Worm (Caenorhabditis elegans): ENCODE results near the gene E04F6.6.

Gene E04F6.6

DNA sequence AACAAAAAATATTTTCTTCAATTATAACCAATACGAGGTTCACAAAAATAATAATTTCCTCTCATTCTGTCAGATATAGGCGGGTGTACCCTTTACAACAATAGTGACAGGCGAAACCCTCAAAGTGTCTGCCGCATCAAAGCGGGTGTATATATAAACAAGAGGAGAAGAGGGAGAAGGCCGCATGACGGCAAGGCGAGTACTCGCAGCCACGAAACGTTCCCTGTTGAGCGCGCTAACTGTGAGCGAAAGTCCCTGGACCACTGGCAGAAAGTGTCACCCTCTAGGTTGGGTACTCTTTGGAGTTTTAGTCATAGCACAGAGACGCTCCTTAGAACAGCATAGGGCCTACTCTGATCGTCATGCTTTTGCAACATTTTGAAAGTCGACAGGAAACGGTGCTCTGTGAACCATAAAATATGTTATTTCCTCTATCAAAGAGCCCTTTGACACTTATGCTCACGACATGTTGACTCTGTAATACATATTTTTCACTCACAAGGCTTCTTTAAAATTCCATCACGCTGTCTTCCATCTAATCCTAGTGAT, 760 bp upstream of the E04F6.6 start, which contains the start of gene pcrg-1 (continued):
- TF ChIP-seq unc-130 (GFP tag; optimal IDR thresholded peaks at IDR 0.05): peak; percentile 47
- TF ChIP-seq nhr-11 (tag; optimal IDR thresholded peaks at IDR 0.05): no peak
- TF ChIP-seq Y5F2A.4 (GFP tag; optimal IDR thresholded peaks at IDR 0.05): peak; percentile 82
- TF ChIP-seq Y75B8A.6 (GFP tag; IDR thresholded peaks at IDR 0.05): peak; percentile 91
- peak; percentile 78; the same call in 1 of the 2 replicates for TF ChIP-seq dmd-9 (GFP tag; IDR thresholded peaks at IDR 0.05)
- TF ChIP-seq ztf-7 (tag; optimal IDR thresholded peaks at IDR 0.05): peak; percentile 57
- TF ChIP-seq vab-7 (GFP tag; IDR thresholded peaks at IDR 0.05): peak; percentile 93
- no peak for TF ChIP-seq duxl-1 (tag; optimal IDR thresholded peaks at IDR 0.05; ENCODE audit: poor library complexity)
- peak; percentile 63; the same call in 1 of the 2 replicates for TF ChIP-seq daf-19 (GFP tag; conservative IDR thresholded peaks at IDR 0.05)
- TF ChIP-seq lir-3 (tag; optimal IDR thresholded peaks at IDR 0.05): peak; percentile 70
- TF ChIP-seq nhr-237 (tag; optimal IDR thresholded peaks at IDR 0.05): no peak
- peak; percentile 79 for TF ChIP-seq ceh-20 (GFP tag; IDR thresholded peaks at IDR 0.05)
- peak; percentile 73 for TF ChIP-seq mes-2 (tag; optimal IDR thresholded peaks at IDR 0.05; ENCODE audit: poor library complexity, severe bottlenecking)
- peak; percentile 73; the same call in 1 of the 2 replicates for TF ChIP-seq daf-8 (GFP tag; IDR thresholded peaks at IDR 0.05)
- TF ChIP-seq lin-29 (GFP tag; IDR thresholded peaks at IDR 0.05): peak; percentile 79
- TF ChIP-seq ceh-32 (tag; optimal IDR thresholded peaks at IDR 0.05; ENCODE audit: poor library complexity): no peak
- peak; percentile 35 for TF ChIP-seq zip-2 (tag; optimal IDR thresholded peaks at IDR 0.05)
- TF ChIP-seq nhr-41 (GFP tag; IDR thresholded peaks at IDR 0.05): peak; percentile 89
- TF ChIP-seq dmd-8 (GFP tag; IDR thresholded peaks at IDR 0.05): peak; percentile 94
- no peak for TF ChIP-seq ztf-11 (tag; optimal IDR thresholded peaks at IDR 0.05)
- TF ChIP-seq jun-1 (tag; optimal IDR thresholded peaks at IDR 0.05): no peak
- no peak; the same call in none of the 2 replicates for TF ChIP-seq set-16 (GFP tag; IDR thresholded peaks at IDR 0.05)
- TF ChIP-seq mdl-1 (tag; optimal IDR thresholded peaks at IDR 0.05): no peak
- TF ChIP-seq nhr-6 (tag; optimal IDR thresholded peaks at IDR 0.05): peak; percentile 77
- TF ChIP-seq hmg-1.1 (GFP tag; IDR thresholded peaks at IDR 0.05): peak; percentile 97
- no peak for TF ChIP-seq fos-1 (tag; optimal IDR thresholded peaks at IDR 0.05)
- peak; percentile 81 to 87 for TF ChIP-seq daf-16 (GFP tag; optimal IDR thresholded peaks at IDR 0.05)
- peak; percentile 60 for TF ChIP-seq daf-16 (tag; optimal IDR thresholded peaks at IDR 0.05)
- no peak for TF ChIP-seq lin-15B (tag; optimal IDR thresholded peaks at IDR 0.05)
- no peak for TF ChIP-seq attf-4 (tag; optimal IDR thresholded peaks at IDR 0.05)
- peak; percentile 84 for TF ChIP-seq nhr-42 (GFP tag; IDR thresholded peaks at IDR 0.05)
- TF ChIP-seq skn-1 (tag; optimal IDR thresholded peaks at IDR 0.05): no peak
- TF ChIP-seq fkh-10 (GFP tag; optimal IDR thresholded peaks at IDR 0.05): no peak
- no peak for TF ChIP-seq ceh-82 (tag; optimal IDR thresholded peaks at IDR 0.05)
- peak; percentile 64 for TF ChIP-seq lin-13 (GFP tag; optimal IDR thresholded peaks at IDR 0.05)
- peak; percentile 55 for TF ChIP-seq dmd-6 (GFP tag; IDR thresholded peaks at IDR 0.05)
- TF ChIP-seq nhr-102 (tag; optimal IDR thresholded peaks at IDR 0.05): peak; percentile 59
- TF ChIP-seq unc-62 (GFP tag; optimal IDR thresholded peaks at IDR 0.05 in 1 of 2): peak in 1 of 2 experiments; percentile 81
- no peak for TF ChIP-seq unc-62 (tag; optimal IDR thresholded peaks at IDR 0.05)
- peak; percentile 69 for TF ChIP-seq hlh-30 (tag; optimal IDR thresholded peaks at IDR 0.05; ENCODE audit: insufficient read depth)
- TF ChIP-seq lin-1 (GFP tag; IDR thresholded peaks at IDR 0.05): peak; percentile 66
- no peak for TF ChIP-seq lin-39 (tag; optimal IDR thresholded peaks at IDR 0.05)
- no peak for TF ChIP-seq R02D3.7 (tag; optimal IDR thresholded peaks at IDR 0.05)
- TF ChIP-seq dpl-1 (GFP tag; optimal IDR thresholded peaks at IDR 0.05): peak; percentile 50
- peak; percentile 97 for TF ChIP-seq egl-43 (GFP tag; IDR thresholded peaks at IDR 0.05)
- TF ChIP-seq F49E8.2 (tag; optimal IDR thresholded peaks at IDR 0.05; ENCODE audit: borderline replicate concordance): peak; percentile 73
- peak; percentile 83 for TF ChIP-seq tra-1 (GFP tag; IDR thresholded peaks at IDR 0.05)
- TF ChIP-seq php-3 (GFP tag; IDR thresholded peaks at IDR 0.05): peak; percentile 84
- TF ChIP-seq cey-2 (tag; optimal IDR thresholded peaks at IDR 0.05; ENCODE audit: borderline replicate concordance, insufficient read depth): no peak
- TF ChIP-seq ces-1 (GFP tag; optimal IDR thresholded peaks at IDR 0.05): no peak
- TF ChIP-seq mxl-3 (GFP tag; optimal IDR thresholded peaks at IDR 0.05): peak; percentile 85

All from whole organism, L4 larva.